Fruit fly (Drosophila melanogaster): Measurements from ENCODE around the gene CG4829.

CG4829 gene

dm6 chrX:16829439-16830028, 18.0 kb downstream of the CG4829 start (continued):
- no peak for TF ChIP-seq CG17361 (GFP tag; IDR thresholded peaks at IDR 0.05)
- TF ChIP-seq caup (GFP tag; optimal IDR thresholded peaks at IDR 0.05; ENCODE audit: severe bottlenecking) = no peak
- no peak for TF ChIP-seq repo (GFP tag; optimal IDR thresholded peaks at IDR 0.05)
- TF ChIP-seq eve (GFP tag; optimal IDR thresholded peaks at IDR 0.05) = no peak
- TF ChIP-seq hb (GFP tag; IDR thresholded peaks at IDR 0.05; ENCODE audit: partially characterized antibody) = no peak
- TF ChIP-seq Optix (GFP tag; IDR thresholded peaks at IDR 0.05) = no peak
- TF ChIP-seq emc (GFP tag; optimal IDR thresholded peaks at IDR 0.05) = no peak
- TF ChIP-seq dpn (GFP tag; optimal IDR thresholded peaks at IDR 0.05) = no peak
- TF ChIP-seq hkb (optimal IDR thresholded peaks at IDR 0.05) = no peak
- TF ChIP-seq hkb (GFP tag; IDR thresholded peaks at IDR 0.05) = peak; percentile 28; the same call in 1 of the 2 replicates
- TF ChIP-seq CG10274 (GFP tag; optimal IDR thresholded peaks at IDR 0.05) = no peak
- no peak for TF ChIP-seq wor (GFP tag; IDR thresholded peaks at IDR 0.05)
- TF ChIP-seq CG7357 (GFP tag; IDR thresholded peaks at IDR 0.05) = no peak
- TF ChIP-seq Oli (tag; optimal IDR thresholded peaks at IDR 0.05) = no peak
- TF ChIP-seq Atf6 (GFP tag; IDR thresholded peaks at IDR 0.05) = peak; percentile 25; the same call in 1 of the 2 replicates
- no peak for TF ChIP-seq CG10462 (GFP tag; optimal IDR thresholded peaks at IDR 0.05)
- no peak for TF ChIP-seq hth (optimal IDR thresholded peaks at IDR 0.05)
- TF ChIP-seq lmd (GFP tag; IDR thresholded peaks at IDR 0.05) = no peak
- no peak for TF ChIP-seq twi (tag; optimal IDR thresholded peaks at IDR 0.05)
- no peak for TF ChIP-seq CG12071 (GFP tag; optimal IDR thresholded peaks at IDR 0.05)
- TF ChIP-seq mirr (GFP tag; optimal IDR thresholded peaks at IDR 0.05) = no peak
- TF ChIP-seq CG17802 (tag; optimal IDR thresholded peaks at IDR 0.05) = no peak
- TF ChIP-seq CG12299 (tag; optimal IDR thresholded peaks at IDR 0.05) = no peak
- TF ChIP-seq fru (optimal IDR thresholded peaks at IDR 0.05) = no peak
- TF ChIP-seq pfk (GFP tag; optimal IDR thresholded peaks at IDR 0.05) = no peak
- no peak for TF ChIP-seq CG32767 (GFP tag; IDR thresholded peaks at IDR 0.05)
- TF ChIP-seq sqz (GFP tag; optimal IDR thresholded peaks at IDR 0.05) = no peak
- TF ChIP-seq knrl (GFP tag; IDR thresholded peaks at IDR 0.05; ENCODE audit: partially characterized antibody) = no peak
- TF ChIP-seq sna (GFP tag; IDR thresholded peaks at IDR 0.05; ENCODE audit: partially characterized antibody) = no peak
- TF ChIP-seq CG14667 (GFP tag; IDR thresholded peaks at IDR 0.05) = no peak
- TF ChIP-seq sim (GFP tag; IDR thresholded peaks at IDR 0.05) = no peak
- no peak for TF ChIP-seq Med (GFP tag)
- TF ChIP-seq CG4617 (GFP tag; optimal IDR thresholded peaks at IDR 0.05; ENCODE audit: borderline replicate concordance) = no peak
- peak; percentile 5 for TF ChIP-seq sd (tag; optimal IDR thresholded peaks at IDR 0.05)
- TF ChIP-seq jigr1 (GFP tag; IDR thresholded peaks at IDR 0.05) = no peak
- TF ChIP-seq CG1832 (GFP tag; optimal IDR thresholded peaks at IDR 0.05) = no peak
- TF ChIP-seq GATAe (GFP tag; conservative IDR thresholded peaks at IDR 0.05) = no peak
- no peak for TF ChIP-seq jumu (GFP tag; optimal IDR thresholded peaks at IDR 0.05)
- TF ChIP-seq CG16779 (GFP tag; IDR thresholded peaks at IDR 0.05) = no peak
- TF ChIP-seq Abd-B (GFP tag; optimal IDR thresholded peaks at IDR 0.05) = peak; percentile 20
- TF ChIP-seq gcm (GFP tag; optimal IDR thresholded peaks at IDR 0.05) = no peak
- no peak for TF ChIP-seq dimm (GFP tag; IDR thresholded peaks at IDR 0.05)
- no peak for TF ChIP-seq br (optimal IDR thresholded peaks at IDR 0.05)
- TF ChIP-seq tin (GFP tag; optimal IDR thresholded peaks at IDR 0.05) = no peak
- TF ChIP-seq disco-r (GFP tag; optimal IDR thresholded peaks at IDR 0.05) = no peak
- no peak for TF ChIP-seq CG10543 (GFP tag; optimal IDR thresholded peaks at IDR 0.05)
- no peak for TF ChIP-seq CG10267 (tag; optimal IDR thresholded peaks at IDR 0.05)
- TF ChIP-seq Stat92E (GFP tag; optimal IDR thresholded peaks at IDR 0.05) = no peak
- no peak for TF ChIP-seq sug (tag; optimal IDR thresholded peaks at IDR 0.05)
- TF ChIP-seq Ets65A (GFP tag) = peak; percentile 31
- TF ChIP-seq gem (tag; optimal IDR thresholded peaks at IDR 0.05) = peak; percentile 39
- no peak for TF ChIP-seq Ravus (GFP tag; IDR thresholded peaks at IDR 0.05)

Measured in whole organism, embryonic.